Fruit fly (Drosophila melanogaster) whole organism, embryonic: ENCODE data around the gene dysf.

ENCODE experiments used
- ATbp ChIP-seq: fragments of 200-800 bp; sonication (Bioruptor generic); optimal IDR thresholded peaks from 2 replicates; lab custom pipeline; 2017; ENCODE audit warnings: missing biosample characterization, mild to moderate bottlenecking, missing genetic modification characterization, missing genetic modification reagents
- Abd-B ChIP-seq: fragments of 200-800 bp; sonication (Bioruptor generic); optimal IDR thresholded peaks from 2 replicates; lab custom pipeline; 2018; ENCODE audit warnings: missing biosample characterization, mild to moderate bottlenecking, missing genetic modification characterization, moderate library complexity
- Bdp1 ChIP-seq: fragments of 200-800 bp; sonication (Bioruptor generic); optimal IDR thresholded peaks from 3 replicates; lab custom pipeline; 2016; ENCODE audit warnings: missing biosample characterization, missing genetic modification characterization
- C15 ChIP-seq: fragments of 200-800 bp; sonication (Bioruptor generic); IDR thresholded peaks from 3 replicates; pipeline ENCODE4 v1.3.6; 2022; ENCODE audit warnings: missing biosample characterization, missing genetic modification characterization
- CG12071 ChIP-seq: fragments of 200-800 bp; sonication (Bioruptor generic); optimal IDR thresholded peaks from 3 replicates; lab custom pipeline; 2018; ENCODE audit warnings: missing biosample characterization, mild to moderate bottlenecking, missing genetic modification characterization
- CG12155 ChIP-seq: fragments of 200-800 bp; sonication (Bioruptor generic); optimal IDR thresholded peaks from 3 replicates; lab custom pipeline; 2016; ENCODE audit warnings: missing biosample characterization, missing genetic modification characterization
- CG1233 ChIP-seq: fragments of 200-800 bp; sonication (Bioruptor generic); optimal IDR thresholded peaks from 4 replicates; lab custom pipeline; 2018; ENCODE audit warnings: missing biosample characterization, mild to moderate bottlenecking, missing genetic modification characterization
- CG12769 ChIP-seq: fragments of 200-800 bp; sonication (Bioruptor generic); optimal IDR thresholded peaks from 2 replicates; lab custom pipeline; 2019; ENCODE audit warnings: missing biosample characterization, mild to moderate bottlenecking, missing genetic modification characterization, moderate library complexity
- CG13123 ChIP-seq: fragments of 200-800 bp; sonication (Bioruptor generic); optimal IDR thresholded peaks from 2 replicates; lab custom pipeline; 2016; ENCODE audit warnings: missing biosample characterization, missing genetic modification characterization
- CG13287 ChIP-seq: fragments of 200-800 bp; sonication (Bioruptor generic); IDR thresholded peaks from 2 replicates; pipeline ENCODE4 v1.3.6; 2022; ENCODE audit warnings: missing biosample characterization, missing genetic modification characterization; ENCODE audit not compliant: partially characterized antibody
- CG3065 ChIP-seq: fragments of 200-800 bp; sonication (Bioruptor generic); optimal IDR thresholded peaks from 2 replicates; lab custom pipeline; 2016; ENCODE audit warnings: missing biosample characterization, missing genetic modification characterization
- CG34376 ChIP-seq: fragments of 200-800 bp; sonication (Bioruptor generic); optimal IDR thresholded peaks from 2 replicates; lab custom pipeline; 2018; ENCODE audit warnings: missing biosample characterization, mild to moderate bottlenecking, missing genetic modification characterization
- CG42726 ChIP-seq: fragments of 200-800 bp; sonication (Bioruptor generic); IDR thresholded peaks from 2 replicates; pipeline ENCODE4 v1.3.6; 2022; ENCODE audit warnings: missing biosample characterization, missing genetic modification characterization; ENCODE audit not compliant: partially characterized antibody
- CG4820 ChIP-seq: fragments of 200-800 bp; sonication (Bioruptor generic); optimal IDR thresholded peaks from 3 replicates; lab custom pipeline; 2016; ENCODE audit warnings: missing biosample characterization, missing genetic modification characterization
- CG6765 ChIP-seq: fragments of 200-800 bp; sonication (Bioruptor generic); optimal IDR thresholded peaks from 3 replicates; lab custom pipeline; 2017; ENCODE audit warnings: missing biosample characterization, mild to moderate bottlenecking, missing genetic modification characterization
- CG6791 ChIP-seq: fragments of 200-800 bp; sonication (Bioruptor generic); IDR thresholded peaks from 3 replicates; pipeline ENCODE4 v1.3.6; 2022; ENCODE audit warnings: missing biosample characterization, missing genetic modification characterization; ENCODE audit not compliant: partially characterized antibody
- CG8281 ChIP-seq: fragments of 200-800 bp; sonication (Bioruptor generic); optimal IDR thresholded peaks from 2 replicates; lab custom pipeline; 2018; ENCODE audit warnings: missing biosample characterization, mild to moderate bottlenecking, missing genetic modification characterization, moderate library complexity
- CG9932 ChIP-seq: fragments of 200-800 bp; sonication (Bioruptor generic); IDR thresholded peaks from 2 replicates; pipeline ENCODE4 v1.3.6; 2022; ENCODE audit warnings: missing biosample characterization, missing genetic modification characterization
- CoRest ChIP-seq: fragments of 200-800 bp; sonication (Bioruptor generic); optimal IDR thresholded peaks from 3 replicates; lab custom pipeline; 2018; ENCODE audit warnings: missing biosample characterization, mild to moderate bottlenecking, missing genetic modification characterization, moderate library complexity
- Hey ChIP-seq: fragments of 200-800 bp; sonication (Bioruptor generic); optimal IDR thresholded peaks from 3 replicates; lab custom pipeline; 2018; ENCODE audit warnings: missing biosample characterization, mild to moderate bottlenecking, missing genetic modification characterization
- Hr3 ChIP-seq: fragments of 200-800 bp; sonication (Bioruptor generic); optimal IDR thresholded peaks from 3 replicates; lab custom pipeline; 2016; ENCODE audit warnings: missing biosample characterization, missing genetic modification characterization
- Hr51 ChIP-seq, 2 experiments: fragments of 200-800 bp; sonication (Bioruptor generic); optimal IDR thresholded peaks; 2 replicates in 1 of 2; 3 replicates in 1 of 2; lab custom pipeline; 2016 to 2018; ENCODE audit warnings: missing biosample characterization in 2 of 2, missing genetic modification characterization in 2 of 2, mild to moderate bottlenecking in 1 of 2, moderate library complexity in 1 of 2
- MTF-1 ChIP-seq: fragments of 200-800 bp; sonication (Bioruptor generic); optimal IDR thresholded peaks from 2 replicates; lab custom pipeline; 2018; ENCODE audit warnings: missing biosample characterization, mild to moderate bottlenecking, missing genetic modification characterization, borderline replicate concordance
- Max ChIP-seq: fragments of 200-800 bp; sonication (Bioruptor generic); optimal IDR thresholded peaks from 2 replicates; lab custom pipeline; 2016; ENCODE audit warnings: missing biosample characterization, mild to moderate bottlenecking, missing genetic modification characterization
- Meics ChIP-seq: fragments of 200-800 bp; sonication (Bioruptor generic); optimal IDR thresholded peaks from 2 replicates; lab custom pipeline; 2017; ENCODE audit warnings: missing biosample characterization, mild to moderate bottlenecking, missing genetic modification characterization
- Mes4 ChIP-seq: fragments of 200-800 bp; sonication (Bioruptor generic); optimal IDR thresholded peaks from 2 replicates; lab custom pipeline; 2016; ENCODE audit warnings: missing biosample characterization, missing genetic modification characterization
- NC2β ChIP-seq: fragments of 200-800 bp; sonication (Bioruptor generic); optimal IDR thresholded peaks from 2 replicates; lab custom pipeline; 2016; ENCODE audit warnings: missing biosample characterization, missing genetic modification characterization
- Pdp1 ChIP-seq, 2 experiments: fragments of 200-800 bp; sonication (Bioruptor generic); optimal IDR thresholded peaks; 3 replicates each; lab custom pipeline; 2016; ENCODE audit warnings: missing biosample characterization in 2 of 2, missing genetic modification characterization in 2 of 2, mild to moderate bottlenecking in 1 of 2, moderate library complexity in 1 of 2
- ara ChIP-seq: fragments of 200-800 bp; sonication (Bioruptor generic); IDR thresholded peaks from 2 replicates; pipeline ENCODE4 v1.3.6; 2022; ENCODE audit warnings: missing biosample characterization, missing genetic modification characterization
- chm ChIP-seq: fragments of 200-800 bp; sonication (Bioruptor generic); IDR thresholded peaks from 2 replicates; pipeline ENCODE4 v1.3.6; 2022; ENCODE audit warnings: missing biosample characterization, missing genetic modification characterization
- chn ChIP-seq: fragments of 200-800 bp; sonication (Bioruptor generic); optimal IDR thresholded peaks from 2 replicates; lab custom pipeline; 2016; ENCODE audit warnings: missing biosample characterization, missing genetic modification characterization
- danr ChIP-seq: fragments of 200-800 bp; sonication (Bioruptor generic); IDR thresholded peaks from 2 replicates; pipeline ENCODE4 v1.3.6; 2022; ENCODE audit warnings: missing biosample characterization, missing genetic modification characterization
- emc ChIP-seq: fragments of 200-800 bp; sonication (Bioruptor generic); optimal IDR thresholded peaks from 2 replicates; lab custom pipeline; 2016; ENCODE audit warnings: missing biosample characterization, missing genetic modification characterization
- fd96Cb ChIP-seq: fragments of 200-800 bp; sonication (Bioruptor generic); optimal IDR thresholded peaks from 2 replicates; lab custom pipeline; 2018; ENCODE audit warnings: missing biosample characterization, mild to moderate bottlenecking, missing genetic modification characterization, moderate library complexity
- gcm ChIP-seq: fragments of 200-800 bp; sonication (Bioruptor generic); optimal IDR thresholded peaks from 2 replicates; lab custom pipeline; 2019; ENCODE audit warnings: missing biosample characterization, mild to moderate bottlenecking, missing genetic modification characterization, moderate library complexity
- gfzf ChIP-seq: fragments of 200-800 bp; sonication (Bioruptor generic); optimal IDR thresholded peaks from 2 replicates; lab custom pipeline; 2016; ENCODE audit warnings: missing biosample characterization, mild to moderate bottlenecking, missing genetic modification characterization, moderate library complexity
- gt ChIP-seq: fragments of 200-800 bp; sonication (Bioruptor generic); IDR thresholded peaks from 2 replicates; pipeline ENCODE4 v1.3.6; 2022; ENCODE audit warnings: missing biosample characterization, missing genetic modification characterization
- insv ChIP-seq, 2 experiments: fragments of 200-800 bp; sonication (Bioruptor generic); optimal IDR thresholded peaks; 3 replicates each; lab custom pipeline; 2016 to 2018; ENCODE audit warnings: missing biosample characterization in 2 of 2, missing genetic modification characterization in 2 of 2
- jing ChIP-seq: fragments of 200-800 bp; sonication (Bioruptor generic); optimal IDR thresholded peaks from 2 replicates; lab custom pipeline; 2018; ENCODE audit warnings: missing biosample characterization, mild to moderate bottlenecking, missing genetic modification characterization
- lola ChIP-seq, 3 experiments: fragments of >200 bp in 2 of 3; fragments of 200-800 bp in 1 of 3; sonication (Bioruptor generic) in 1 of 3; optimal IDR thresholded peaks; 2 replicates each; lab custom pipeline; 2017 to 2019; ENCODE audit warnings: missing biosample characterization in 3 of 3, missing genetic modification characterization in 3 of 3, mild to moderate bottlenecking in 1 of 3, moderate library complexity in 1 of 3
- p53 ChIP-seq: fragments of 200-800 bp; sonication (Bioruptor generic); optimal IDR thresholded peaks from 2 replicates; lab custom pipeline; 2016; ENCODE audit warnings: missing biosample characterization, missing genetic modification characterization
- peb ChIP-seq: fragments of 200-800 bp; sonication (Bioruptor generic); IDR thresholded peaks from 2 replicates; pipeline ENCODE4 v1.3.6; 2022; ENCODE audit warnings: missing biosample characterization, missing genetic modification characterization
- prd ChIP-seq, 3 experiments: fragments of >200 bp in 2 of 3; fragments of 200-800 bp in 1 of 3; sonication (Bioruptor generic) in 1 of 3; optimal IDR thresholded peaks in 2 of 3; IDR thresholded peaks in 1 of 3; 2 replicates in 2 of 3; 3 replicates in 1 of 3; pipeline versions ENCODE4 v1.3.6 to Lab custom; 2017 to 2022; ENCODE audit warnings: missing biosample characterization in 1 of 3, missing genetic modification characterization in 1 of 3
- sc ChIP-seq, 3 experiments: fragments of >200 bp in 2 of 3; fragments of 200-800 bp in 1 of 3; sonication (Bioruptor generic) in 1 of 3; optimal IDR thresholded peaks; 2 replicates in 2 of 3; 3 replicates in 1 of 3; lab custom pipeline; 2017; ENCODE audit warnings: mild to moderate bottlenecking in 1 of 3, missing biosample characterization in 1 of 3, missing genetic modification characterization in 1 of 3, missing genetic modification reagents in 1 of 3
- seq ChIP-seq: fragments of 200-800 bp; sonication (Bioruptor generic); IDR thresholded peaks from 2 replicates; pipeline ENCODE4 v1.3.6; 2022; ENCODE audit warnings: missing biosample characterization, missing genetic modification characterization
- shn ChIP-seq: fragments of 200-800 bp; sonication (Bioruptor generic); optimal IDR thresholded peaks from 3 replicates; lab custom pipeline; 2016; ENCODE audit warnings: missing biosample characterization, missing genetic modification characterization
- sisA ChIP-seq: fragments of 200-800 bp; sonication (Bioruptor generic); IDR thresholded peaks from 2 replicates; pipeline ENCODE4 v1.3.6; 2022; ENCODE audit warnings: missing biosample characterization, missing genetic modification characterization
- tna ChIP-seq: fragments of 200-800 bp; sonication (Bioruptor generic); IDR thresholded peaks from 2 replicates; pipeline ENCODE4 v1.3.6; 2022; ENCODE audit warnings: missing biosample characterization, missing genetic modification characterization; ENCODE audit not compliant: partially characterized antibody
- unpg ChIP-seq: fragments of 200-800 bp; sonication (Bioruptor generic); optimal IDR thresholded peaks from 3 replicates; lab custom pipeline; 2018; ENCODE audit warnings: missing biosample characterization, mild to moderate bottlenecking, missing genetic modification characterization, moderate library complexity

Gene dysf

DNA sequence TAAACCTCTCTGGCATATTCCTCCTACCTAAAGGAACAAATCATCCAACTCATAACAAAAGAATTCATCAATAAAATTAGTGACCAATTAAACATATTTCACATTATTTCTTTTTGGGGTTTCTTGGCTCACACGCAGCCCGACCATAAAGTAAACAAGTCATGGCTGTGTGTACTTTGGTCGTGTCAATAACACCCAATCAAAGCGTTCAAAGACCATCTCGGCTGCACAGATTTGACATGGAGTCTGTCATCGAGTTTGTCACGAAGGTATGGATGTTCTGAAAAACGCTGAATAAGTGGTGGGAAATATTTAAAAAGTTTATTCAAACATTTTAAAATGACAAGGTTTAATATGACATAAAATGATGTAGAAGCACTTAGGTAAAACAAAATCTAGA, 32.1 kb upstream of the dysf start (continued):
- TF ChIP-seq Pdp1 (GFP tag; optimal IDR thresholded peaks at IDR 0.05; lab: Kevin White, UChicago) (peak; percentile 1 to 36), sisA (GFP tag; lab: Robert Waterston, UW) (no peak), CG34376 (GFP tag; lab: Kevin White, UChicago) (no peak), CG42726 (GFP tag; lab: Robert Waterston, UW) (no peak), Abd-B (GFP tag; lab: Kevin White, UChicago) (no peak), gt (GFP tag; lab: Robert Waterston, UW) (no peak), peb (GFP tag; lab: Robert Waterston, UW) (no peak), unpg (GFP tag; lab: Kevin White, UChicago) (peak; percentile 33), danr (GFP tag; lab: Robert Waterston, UW) (no peak), CG6791 (GFP tag; lab: Robert Waterston, UW) (no peak), CG13123 (peak; percentile 25), ara (GFP tag; lab: Robert Waterston, UW) (peak; percentile 62; the same call in 1 of the 2 replicates), CG9932 (peak; percentile 31; the same call in 1 of the 2 replicates), CG12071 (GFP tag; lab: Kevin White, UChicago) (peak; percentile 63), CG8281 (peak; percentile 13), CG12769 (tag; lab: Kevin White, UChicago) (peak; percentile 47), CG6765 (GFP tag; lab: Kevin White, UChicago) (no peak), ATbp (GFP tag; lab: Kevin White, UChicago) (peak; percentile 74), CG1233 (GFP tag; lab: Kevin White, UChicago) (peak; percentile 74), jing (GFP tag; lab: Kevin White, UChicago) (no peak), Hey (tag; lab: Kevin White, UChicago) (no peak), Max (GFP tag; lab: Kevin White, UChicago) (peak; percentile 1), lola (GFP tag; optimal IDR thresholded peaks at IDR 0.05; lab: Kevin White, UChicago) (no peak), insv (GFP tag; optimal IDR thresholded peaks at IDR 0.05; lab: Kevin White, UChicago) (no peak), gcm (GFP tag; lab: Kevin White, UChicago) (no peak), CG13287 (no peak), p53 (GFP tag; lab: Kevin White, UChicago) (no peak), seq (GFP tag; lab: Robert Waterston, UW) (peak; percentile 79), chn (GFP tag; lab: Kevin White, UChicago) (no peak), prd (optimal IDR thresholded peaks at IDR 0.05; lab: Kevin White, UChicago) (no peak), prd (GFP tag; IDR thresholded peaks at IDR 0.05; lab: Robert Waterston, UW) (0 out of 3 replicates have a peak, but pooled peaks have one; percentile 44), Bdp1 (GFP tag; lab: Kevin White, UChicago) (peak; percentile 38), fd96Cb (tag; lab: Kevin White, UChicago) (peak; percentile 27), Meics (GFP tag; lab: Kevin White, UChicago) (no peak), Hr3 (no peak), C15 (no peak), Mes4 (GFP tag; lab: Kevin White, UChicago) (peak; percentile 16), CoRest (tag; lab: Kevin White, UChicago) (peak; percentile 26), CG12155 (GFP tag; lab: Kevin White, UChicago) (no peak), chm (GFP tag; lab: Robert Waterston, UW) (no peak), MTF-1 (peak; percentile 41), CG4820 (GFP tag; lab: Kevin White, UChicago) (peak; percentile 13), CG3065 (peak; percentile 11), tna (GFP tag; lab: Robert Waterston, UW) (no peak), Hr51 (GFP tag; optimal IDR thresholded peaks at IDR 0.05; lab: Kevin White, UChicago) (peak; percentile 4 to 22), sc (optimal IDR thresholded peaks at IDR 0.05; lab: Kevin White, UChicago) (no peak), sc (GFP tag; optimal IDR thresholded peaks at IDR 0.05; lab: Kevin White, UChicago) (peak; percentile 40), NC2β (GFP tag; lab: Kevin White, UChicago) (peak; percentile 14), gfzf (no peak), shn (GFP tag; lab: Kevin White, UChicago) (peak; percentile 31), emc (GFP tag; lab: Kevin White, UChicago) (no peak)
